Fruit fly (Drosophila melanogaster): ENCODE results near the gene GluRIIB.

Gene GluRIIB

dm6 chr2L:5547288-5547777 is 11.8 kb upstream of the GluRIIB start (continued):
- no peak for TF ChIP-seq CG2199 (GFP tag; IDR thresholded peaks at IDR 0.05)
- peak; percentile 3 for TF ChIP-seq BtbVII (GFP tag; optimal IDR thresholded peaks at IDR 0.05)
- no peak for TF ChIP-seq vfl (GFP tag; optimal IDR thresholded peaks at IDR 0.05)
- TF ChIP-seq CG1529 (GFP tag; optimal IDR thresholded peaks at IDR 0.05), result no peak
- TF ChIP-seq CG17385 (GFP tag; optimal IDR thresholded peaks at IDR 0.05), result no peak
- no peak; the same call in 2 of the 3 replicates for TF ChIP-seq CG34224 (GFP tag; IDR thresholded peaks at IDR 0.05; ENCODE audit: partially characterized antibody)
- TF ChIP-seq Oli (tag; optimal IDR thresholded peaks at IDR 0.05), result no peak
- TF ChIP-seq Bdp1 (GFP tag; optimal IDR thresholded peaks at IDR 0.05), result no peak
- TF ChIP-seq seq (GFP tag; IDR thresholded peaks at IDR 0.05), result no peak
- no peak for TF ChIP-seq tll (GFP tag; optimal IDR thresholded peaks at IDR 0.05)
- TF ChIP-seq Adf1 (GFP tag; IDR thresholded peaks at IDR 0.05), result no peak
- no peak for TF ChIP-seq gfzf (GFP tag; optimal IDR thresholded peaks at IDR 0.05)
- TF ChIP-seq Scr (GFP tag; IDR thresholded peaks at IDR 0.05; ENCODE audit: partially characterized antibody), result no peak
- no peak for TF ChIP-seq onecut (GFP tag; IDR thresholded peaks at IDR 0.05)
- peak; percentile 48 for TF ChIP-seq sd (tag; optimal IDR thresholded peaks at IDR 0.05)
- TF ChIP-seq Antp (GFP tag; optimal IDR thresholded peaks at IDR 0.05), result no peak
- TF ChIP-seq ken (GFP tag; IDR thresholded peaks at IDR 0.05), result no peak
- no peak for TF ChIP-seq sqz (GFP tag; optimal IDR thresholded peaks at IDR 0.05)
- no peak for TF ChIP-seq CG8924 (tag; optimal IDR thresholded peaks at IDR 0.05)
- no peak for TF ChIP-seq CG3065 (GFP tag; optimal IDR thresholded peaks at IDR 0.05)
- no peak for TF ChIP-seq HmgZ (tag; optimal IDR thresholded peaks at IDR 0.05)
- TF ChIP-seq corto (GFP tag; optimal IDR thresholded peaks at IDR 0.05), result no peak
- TF ChIP-seq CG10654 (GFP tag; optimal IDR thresholded peaks at IDR 0.05), result no peak
- TF ChIP-seq eyg (GFP tag; optimal IDR thresholded peaks at IDR 0.05), result no peak
- TF ChIP-seq oc (tag; optimal IDR thresholded peaks at IDR 0.05), result no peak
- no peak for TF ChIP-seq gce (GFP tag; IDR thresholded peaks at IDR 0.05)
- TF ChIP-seq CoRest (tag; optimal IDR thresholded peaks at IDR 0.05), result no peak
- no peak for TF ChIP-seq CG7271 (tag; optimal IDR thresholded peaks at IDR 0.05)
- TF ChIP-seq CG17829 (tag; optimal IDR thresholded peaks at IDR 0.05), result no peak
- TF ChIP-seq CG32532 (GFP tag; IDR thresholded peaks at IDR 0.05), result no peak
- TF ChIP-seq stc (GFP tag; IDR thresholded peaks at IDR 0.05), result no peak
- TF ChIP-seq CG2889 (GFP tag; IDR thresholded peaks at IDR 0.05), result no peak
- peak; percentile 30 for TF ChIP-seq ATbp (GFP tag; optimal IDR thresholded peaks at IDR 0.05)
- no peak for TF ChIP-seq CG12391 (tag; optimal IDR thresholded peaks at IDR 0.05)
- TF ChIP-seq Xbp1 (GFP tag; optimal IDR thresholded peaks at IDR 0.05), result no peak
- no peak for TF ChIP-seq CG42726 (GFP tag; IDR thresholded peaks at IDR 0.05; ENCODE audit: partially characterized antibody)
- no peak for TF ChIP-seq row (GFP tag; IDR thresholded peaks at IDR 0.05)
- TF ChIP-seq CG3838 (GFP tag; optimal IDR thresholded peaks at IDR 0.05), result no peak
- TF ChIP-seq Tbp (GFP tag; optimal IDR thresholded peaks at IDR 0.05), result no peak
- no peak for TF ChIP-seq CG3726 (GFP tag; IDR thresholded peaks at IDR 0.05)
- no peak for TF ChIP-seq CG11560 (tag; IDR thresholded peaks at IDR 0.05)
- TF ChIP-seq CG17359 (tag; optimal IDR thresholded peaks at IDR 0.05), result peak; percentile 29
- no peak for TF ChIP-seq chif (GFP tag; optimal IDR thresholded peaks at IDR 0.05)
- no peak for TF ChIP-seq Lpt (GFP tag; optimal IDR thresholded peaks at IDR 0.05)
- TF ChIP-seq slp2 (GFP tag; optimal IDR thresholded peaks at IDR 0.05), result no peak
- no peak for TF ChIP-seq CG12744 (GFP tag; optimal IDR thresholded peaks at IDR 0.05)
- no peak for TF ChIP-seq E2f2 (GFP tag; IDR thresholded peaks at IDR 0.05)
- no peak for TF ChIP-seq CG2129 (GFP tag; IDR thresholded peaks at IDR 0.05; ENCODE audit: partially characterized antibody)
- no peak for TF ChIP-seq pum (GFP tag; optimal IDR thresholded peaks at IDR 0.05)
- TF ChIP-seq Nf-YA (GFP tag; IDR thresholded peaks at IDR 0.05), result no peak
- no peak for TF ChIP-seq pita (GFP tag; optimal IDR thresholded peaks at IDR 0.05)
- peak; percentile 43; the same call in 1 of the 3 replicates for TF ChIP-seq ci (GFP tag; IDR thresholded peaks at IDR 0.05)

Measured in whole organism, embryonic.